Fruit fly (Drosophila melanogaster): ENCODE results near the gene Sfp26Ac.

dm6 chr2L:5883441-5883840 lies 1.1 kb downstream of the Sfp26Ac start, which contains the start of gene CG44574:
- TF ChIP-seq Mio (GFP tag; optimal IDR thresholded peaks at IDR 0.05) (no peak), psq (GFP tag; optimal IDR thresholded peaks at IDR 0.05) (no peak), lola (GFP tag; optimal IDR thresholded peaks at IDR 0.05) (no peak), Myc (optimal IDR thresholded peaks at IDR 0.05) (no peak), h (GFP tag; optimal IDR thresholded peaks at IDR 0.05) (no peak), Vsx2 (GFP tag; optimal IDR thresholded peaks at IDR 0.05; ENCODE audit: partially characterized antibody) (no peak), Hr83 (GFP tag; optimal IDR thresholded peaks at IDR 0.05; ENCODE audit: poor library complexity, severe bottlenecking) (no peak), usp (GFP tag; optimal IDR thresholded peaks at IDR 0.05) (no peak), pan (optimal IDR thresholded peaks at IDR 0.05) (no peak), Hnf4 (GFP tag; optimal IDR thresholded peaks at IDR 0.05) (no peak), HLH106 (tag; optimal IDR thresholded peaks at IDR 0.05) (no peak), tai (GFP tag; optimal IDR thresholded peaks at IDR 0.05) (no peak)

Measured in whole organism, wandering third instar larva.